Worm (Caenorhabditis elegans) whole organism, L4 larva: ENCODE measurements around the gene srv-31.

Experiments used
- D1046.2 ChIP-seq: fragments of 200-800 bp; sonication (Bioruptor generic); IDR thresholded peaks from 2 replicates; pipeline ENCODE4 v1.3.6; 2022; ENCODE audit warnings: missing genetic modification characterization, missing compliant biosample characterization
- F26F4.8 ChIP-seq: fragments of 200-800 bp; sonication (Bioruptor generic); conservative IDR thresholded peaks from 2 replicates; pipeline ENCODE4 v1.3.6; 2022; ENCODE audit warnings: missing genetic modification characterization, missing compliant biosample characterization
- F49E8.2 ChIP-seq: sonication (generic microtip); optimal IDR thresholded peaks from 2 replicates; lab custom pipeline; 2016; ENCODE audit warnings: missing compliant biosample characterization, mild to moderate bottlenecking, missing genetic modification characterization, borderline replicate concordance
- R02D3.7 ChIP-seq: fragments of 150-350 bp; sonication (generic microtip); optimal IDR thresholded peaks from 3 replicates; lab custom pipeline; 2014; ENCODE audit warnings: missing biosample characterization, missing genetic modification characterization
- Y48G9A.11 ChIP-seq: fragments of 200-800 bp; sonication (Bioruptor generic); IDR thresholded peaks from 2 replicates; pipeline ENCODE4 v1.3.6; 2022; ENCODE audit warnings: missing genetic modification reagents, missing genetic modification characterization, missing compliant biosample characterization
- Y5F2A.4 ChIP-seq: fragments of 200-800 bp; sonication (Bioruptor generic); optimal IDR thresholded peaks from 2 replicates; lab custom pipeline; 2018; ENCODE audit warnings: mild to moderate bottlenecking, missing genetic modification characterization, missing compliant biosample characterization
- aly-2 ChIP-seq: sonication (generic microtip); optimal IDR thresholded peaks from 2 replicates; lab custom pipeline; 2018; ENCODE audit warnings: missing biosample characterization, missing genetic modification characterization
- ama-1 ChIP-seq: fragments of 150-350 bp; optimal IDR thresholded peaks from 2 replicates; lab custom pipeline; 2014; ENCODE audit warnings: inconsistent platforms, mixed read lengths
- arid-1 ChIP-seq: fragments of 200-800 bp; sonication (Bioruptor generic); conservative IDR thresholded peaks from 2 replicates; pipeline ENCODE4 v1.3.6; 2022; ENCODE audit warnings: missing genetic modification reagents, missing genetic modification characterization, missing compliant biosample characterization
- ceh-20 ChIP-seq: fragments of 200-800 bp; sonication (Bioruptor generic); IDR thresholded peaks from 2 replicates; pipeline ENCODE4 v1.3.6; 2022; ENCODE audit warnings: missing genetic modification reagents, missing genetic modification characterization, missing compliant biosample characterization
- ceh-28 ChIP-seq: fragments of 150-350 bp; optimal IDR thresholded peaks from 2 replicates; lab custom pipeline; 2014; ENCODE audit warnings: missing biosample characterization, missing genetic modification reagents, missing genetic modification characterization
- ceh-62 ChIP-seq: sonication (generic microtip); optimal IDR thresholded peaks from 2 replicates; lab custom pipeline; 2017; ENCODE audit warnings: missing biosample characterization, missing genetic modification characterization
- ces-1 ChIP-seq: fragments of 150-350 bp; sonication (generic microtip); optimal IDR thresholded peaks from 4 replicates; lab custom pipeline; 2014; ENCODE audit warnings: missing biosample characterization, missing genetic modification reagents, missing genetic modification characterization
- cey-2 ChIP-seq: sonication (generic microtip); optimal IDR thresholded peaks from 3 replicates; lab custom pipeline; 2017; ENCODE audit warnings: missing genetic modification characterization, mild to moderate bottlenecking, missing compliant biosample characterization, antibody characterized with exemption, borderline replicate concordance; ENCODE audit not compliant: insufficient read depth
- daf-12 ChIP-seq: fragments of 150-350 bp; optimal IDR thresholded peaks from 2 replicates; lab custom pipeline; 2014; ENCODE audit warnings: missing biosample characterization, missing genetic modification reagents, missing genetic modification characterization
- daf-8 ChIP-seq: fragments of 200-800 bp; sonication (Bioruptor generic); IDR thresholded peaks from 2 replicates; pipeline ENCODE4 v1.3.6; 2022; ENCODE audit warnings: missing genetic modification characterization, missing compliant biosample characterization
- dmd-8 ChIP-seq: fragments of 200-800 bp; sonication (Bioruptor generic); IDR thresholded peaks from 2 replicates; pipeline ENCODE4 v1.3.6; 2022; ENCODE audit warnings: missing genetic modification characterization, missing compliant biosample characterization
- egl-43 ChIP-seq: fragments of 200-800 bp; sonication (Bioruptor generic); IDR thresholded peaks from 2 replicates; pipeline ENCODE4 v1.3.6; 2022; ENCODE audit warnings: missing genetic modification reagents, missing genetic modification characterization, missing compliant biosample characterization
- fkh-10 ChIP-seq: fragments of 150-350 bp; optimal IDR thresholded peaks from 2 replicates; lab custom pipeline; 2014; ENCODE audit warnings: missing biosample characterization, missing genetic modification reagents, missing genetic modification characterization
- fos-1 ChIP-seq: fragments of 150-350 bp; optimal IDR thresholded peaks from 2 replicates; lab custom pipeline; 2014; ENCODE audit warnings: missing biosample characterization, missing genetic modification characterization
- hmg-1.1 ChIP-seq: fragments of 200-800 bp; sonication (Bioruptor generic); IDR thresholded peaks from 2 replicates; pipeline ENCODE4 v1.3.6; 2022; ENCODE audit warnings: missing genetic modification reagents, missing genetic modification characterization, missing compliant biosample characterization
- lin-39 ChIP-seq: fragments of 150-350 bp; optimal IDR thresholded peaks from 2 replicates; lab custom pipeline; 2014; ENCODE audit warnings: missing biosample characterization, missing genetic modification reagents, missing genetic modification characterization
- lsy-2 ChIP-seq, 2 experiments: fragments of 150-350 bp in 1 of 2; sonication (generic microtip) in 1 of 2; optimal IDR thresholded peaks; 2 replicates each; lab custom pipeline; 2014 to 2017; ENCODE audit warnings: missing biosample characterization in 2 of 2, missing genetic modification characterization in 2 of 2
- mdt-29 ChIP-seq: fragments of 200-800 bp; sonication (Bioruptor generic); IDR thresholded peaks from 2 replicates; pipeline ENCODE4 v1.3.6; 2022; ENCODE audit warnings: missing genetic modification reagents, missing genetic modification characterization, missing compliant biosample characterization
- mxl-3 ChIP-seq: fragments of 200-800 bp; sonication (Bioruptor generic); optimal IDR thresholded peaks from 2 replicates; lab custom pipeline; 2018; ENCODE audit warnings: mild to moderate bottlenecking, missing genetic modification characterization, missing compliant biosample characterization
- nhr-10 ChIP-seq: fragments of 150-350 bp; optimal IDR thresholded peaks from 2 replicates; lab custom pipeline; 2014; ENCODE audit warnings: missing biosample characterization, missing genetic modification characterization
- nhr-11 ChIP-seq: fragments of 150-350 bp; optimal IDR thresholded peaks from 2 replicates; lab custom pipeline; 2014; ENCODE audit warnings: missing biosample characterization, missing genetic modification characterization
- nhr-237 ChIP-seq: sonication (generic microtip); optimal IDR thresholded peaks from 2 replicates; lab custom pipeline; 2017; ENCODE audit warnings: missing biosample characterization, missing genetic modification characterization
- nhr-28 ChIP-seq: fragments of 150-350 bp; optimal IDR thresholded peaks from 2 replicates; lab custom pipeline; 2014; ENCODE audit warnings: missing biosample characterization, missing genetic modification characterization
- nhr-41 ChIP-seq: fragments of 200-800 bp; sonication (Bioruptor generic); IDR thresholded peaks from 2 replicates; pipeline ENCODE4 v1.3.6; 2022; ENCODE audit warnings: missing genetic modification reagents, missing genetic modification characterization, missing compliant biosample characterization
- nhr-42 ChIP-seq: fragments of 200-800 bp; sonication (Bioruptor generic); IDR thresholded peaks from 2 replicates; pipeline ENCODE4 v1.3.6; 2022; ENCODE audit warnings: missing genetic modification characterization, missing compliant biosample characterization
- nhr-48 ChIP-seq: sonication (generic microtip); optimal IDR thresholded peaks from 2 replicates; lab custom pipeline; 2016; ENCODE audit warnings: mild to moderate bottlenecking, missing genetic modification characterization, missing compliant biosample characterization
- nhr-76 ChIP-seq: fragments of 150-350 bp; optimal IDR thresholded peaks from 2 replicates; lab custom pipeline; 2014; ENCODE audit warnings: missing biosample characterization, missing genetic modification characterization
- nhr-77 ChIP-seq: fragments of 150-350 bp; optimal IDR thresholded peaks from 2 replicates; lab custom pipeline; 2014; ENCODE audit warnings: missing biosample characterization, missing genetic modification characterization
- php-3 ChIP-seq: fragments of 200-800 bp; sonication (Bioruptor generic); IDR thresholded peaks from 2 replicates; pipeline ENCODE4 v1.3.6; 2022; ENCODE audit warnings: missing genetic modification reagents, missing genetic modification characterization, missing compliant biosample characterization
- sdz-12 ChIP-seq: fragments of 200-800 bp; sonication (Bioruptor generic); optimal IDR thresholded peaks from 2 replicates; lab custom pipeline; 2018; ENCODE audit warnings: mild to moderate bottlenecking, missing genetic modification characterization, missing compliant biosample characterization
- skn-1 ChIP-seq: fragments of 150-350 bp; optimal IDR thresholded peaks from 2 replicates; lab custom pipeline; 2014; ENCODE audit warnings: missing biosample characterization, missing genetic modification characterization
- spr-1 ChIP-seq: sonication (generic microtip); optimal IDR thresholded peaks from 2 replicates; lab custom pipeline; 2016; ENCODE audit warnings: mild to moderate bottlenecking, missing genetic modification characterization, missing compliant biosample characterization
- tag-97 ChIP-seq: fragments of 200-800 bp; sonication (Bioruptor generic); IDR thresholded peaks from 2 replicates; pipeline ENCODE4 v1.3.6; 2022; ENCODE audit warnings: missing genetic modification characterization, missing compliant biosample characterization
- tra-1 ChIP-seq: fragments of 200-800 bp; sonication (Bioruptor generic); IDR thresholded peaks from 2 replicates; pipeline ENCODE4 v1.3.6; 2022; ENCODE audit warnings: missing genetic modification reagents, missing genetic modification characterization, missing compliant biosample characterization
- unc-39 ChIP-seq: sonication (generic microtip); optimal IDR thresholded peaks from 2 replicates; lab custom pipeline; 2017; ENCODE audit warnings: missing biosample characterization, missing genetic modification characterization
- unc-62 ChIP-seq, 3 experiments: fragments of 150-350 bp in 1 of 3; sonication (generic microtip); optimal IDR thresholded peaks in 2 of 3; peaks in 1 of 3; 1 replicate in 1 of 3; 2 replicates in 2 of 3; lab custom pipeline; 2014 to 2017; ENCODE audit warnings: missing biosample characterization in 3 of 3, missing genetic modification characterization in 3 of 3, missing genetic modification reagents in 3 of 3, missing genotype in 1 of 3
- vab-7 ChIP-seq: fragments of 200-800 bp; sonication (Bioruptor generic); IDR thresholded peaks from 2 replicates; pipeline ENCODE4 v1.3.6; 2022; ENCODE audit warnings: missing genetic modification reagents, missing genetic modification characterization, missing compliant biosample characterization
- zfp-2 ChIP-seq: sonication (generic microtip); optimal IDR thresholded peaks from 2 replicates; lab custom pipeline; 2016; ENCODE audit warnings: mild to moderate bottlenecking, missing genetic modification characterization, missing compliant biosample characterization
- zip-11 ChIP-seq: fragments of 200-800 bp; sonication (Bioruptor generic); IDR thresholded peaks from 2 replicates; pipeline ENCODE4 v1.3.6; 2022; ENCODE audit warnings: missing genetic modification characterization, missing compliant biosample characterization
- zip-2 ChIP-seq: fragments of 150-350 bp; optimal IDR thresholded peaks from 2 replicates; lab custom pipeline; 2014; ENCODE audit warnings: missing biosample characterization, missing genetic modification characterization
- ztf-7 ChIP-seq: fragments of 150-350 bp; optimal IDR thresholded peaks from 2 replicates; lab custom pipeline; 2014; ENCODE audit warnings: missing biosample characterization, missing genetic modification characterization

The srv-31 gene

ce11 chrIV:6239993-6240392 is 31.8 kb downstream of the srv-31 start, which contains the start of gene F58F9.9:
Gene F58F9.9, plus strand, starts transcription at chrIV:6240293.
- TF ChIP-seq vab-7 (GFP tag; lab: Robert Waterston, UW) (no peak), ztf-7 (tag; lab: Kevin White, UChicago) (no peak), nhr-42 (GFP tag; lab: Robert Waterston, UW) (no peak), skn-1 (tag; lab: Kevin White, UChicago) (no peak), mdt-29 (GFP tag; lab: Robert Waterston, UW) (no peak), F49E8.2 (no peak), R02D3.7 (tag; lab: Kevin White, UChicago) (no peak), sdz-12 (GFP tag; lab: Kevin White, UChicago) (no peak), cey-2 (no peak), Y5F2A.4 (GFP tag; lab: Kevin White, UChicago) (no peak), fkh-10 (no peak), zfp-2 (tag; lab: Kevin White, UChicago) (no peak), mxl-3 (GFP tag; lab: Kevin White, UChicago) (no peak)

- TF ChIP-seq F26F4.8 (GFP tag; lab: Robert Waterston, UW) (no peak), ces-1 (GFP tag; lab: Kevin White, UChicago) (no peak), Y48G9A.11 (GFP tag; lab: Robert Waterston, UW) (no peak), ceh-20 (GFP tag; lab: Robert Waterston, UW) (no peak), spr-1 (tag; lab: Kevin White, UChicago) (no peak), nhr-41 (no peak), nhr-76 (tag; lab: Kevin White, UChicago) (no peak), unc-39 (tag; lab: Kevin White, UChicago) (no peak), egl-43 (GFP tag; lab: Robert Waterston, UW) (no peak), arid-1 (no peak), lin-39 (tag; lab: Kevin White, UChicago) (no peak), lsy-2 (tag; optimal IDR thresholded peaks at IDR 0.05; lab: Kevin White, UChicago) (no peak), tra-1 (GFP tag; lab: Robert Waterston, UW) (no peak), aly-2 (tag; lab: Kevin White, UChicago) (no peak), mxl-3 (GFP tag; lab: Kevin White, UChicago) (no peak), tag-97 (no peak)
- TF ChIP-seq, all 104 proteins: peak for 0
Measured at ce11 chrIV:6237508-6238227, 34.2 kb downstream of the srv-31 start, which contains the start of the genes F58F9.6 and F58F9.8. Gene F58F9.6, minus strand, starts transcription at chrIV:6237608. Gene F58F9.8, plus strand, starts transcription at chrIV:6238177.

ce11 chrIV:6232769-6233290 is 39.0 kb downstream of the srv-31 start, which contains the start of gene F58F9.3:
Gene F58F9.3, plus strand, starts transcription at chrIV:6233240.
- TF ChIP-seq nhr-76 (tag; lab: Kevin White, UChicago) (no peak), ceh-28 (tag; lab: Kevin White, UChicago) (no peak), ces-1 (GFP tag; lab: Kevin White, UChicago) (no peak), fos-1 (tag; lab: Kevin White, UChicago) (no peak), zip-2 (tag; lab: Kevin White, UChicago) (no peak), hmg-1.1 (GFP tag; lab: Robert Waterston, UW) (no peak), daf-12 (tag; lab: Kevin White, UChicago) (no peak), ceh-62 (tag; lab: Kevin White, UChicago) (no peak), egl-43 (GFP tag; lab: Robert Waterston, UW) (no peak), D1046.2 (GFP tag; lab: Robert Waterston, UW) (no peak), unc-62 (GFP tag; optimal IDR thresholded peaks at IDR 0.05 in 1 of 2; lab: Kevin White, UChicago) (peak in 1 of 2 experiments; percentile 88), unc-62 (tag; optimal IDR thresholded peaks at IDR 0.05; lab: Kevin White, UChicago) (no peak), skn-1 (tag; lab: Kevin White, UChicago) (no peak), vab-7 (GFP tag; lab: Robert Waterston, UW) (no peak), F49E8.2 (no peak), ztf-7 (tag; lab: Kevin White, UChicago) (no peak), nhr-77 (tag; lab: Kevin White, UChicago) (no peak), nhr-48 (no peak), dmd-8 (GFP tag; lab: Robert Waterston, UW) (no peak), nhr-237 (tag; lab: Kevin White, UChicago) (no peak), php-3 (GFP tag; lab: Robert Waterston, UW) (no peak), zip-11 (GFP tag; lab: Robert Waterston, UW) (no peak), nhr-11 (no peak), nhr-28 (peak; percentile 48), ama-1 (no peak), mdt-29 (GFP tag; lab: Robert Waterston, UW) (no peak), nhr-10 (tag; lab: Kevin White, UChicago) (no peak), daf-8 (no peak)
